Fruit fly (Drosophila melanogaster): ENCODE results near the gene CG33178.

dm6 chrX:15078394-15078793, 4.2 kb upstream of the CG33178 start:
- TF ChIP-seq Clk (GFP tag; optimal IDR thresholded peaks at IDR 0.05) = no peak
- no peak for TF ChIP-seq CG33017 (tag; optimal IDR thresholded peaks at IDR 0.05)
- no peak for TF ChIP-seq tj (GFP tag; optimal IDR thresholded peaks at IDR 0.05)
- no peak for TF ChIP-seq toe (GFP tag; optimal IDR thresholded peaks at IDR 0.05)
- no peak for TF ChIP-seq bab1 (GFP tag; optimal IDR thresholded peaks at IDR 0.05)
- TF ChIP-seq CG14711 (tag; optimal IDR thresholded peaks at IDR 0.05) = peak; percentile 14
